Fruit fly (Drosophila melanogaster) whole organism, embryonic: ENCODE data around the gene MED15.

Experiments used
- CG15601 ChIP-seq: fragments of 200-800 bp; sonication (Bioruptor generic); optimal IDR thresholded peaks from 3 replicates; lab custom pipeline; 2019; ENCODE audit warnings: missing biosample characterization, mild to moderate bottlenecking, missing genetic modification characterization, moderate library complexity
- Dip3 ChIP-seq: fragments of 200-800 bp; sonication (Bioruptor generic); optimal IDR thresholded peaks from 3 replicates; lab custom pipeline; 2016; ENCODE audit warnings: missing biosample characterization, missing genetic modification characterization
- Hand ChIP-seq: fragments of 200-800 bp; sonication (Bioruptor generic); optimal IDR thresholded peaks from 2 replicates; lab custom pipeline; 2017; ENCODE audit warnings: mild to moderate bottlenecking, missing biosample characterization, missing genetic modification reagents, missing genetic modification characterization
- Hmx ChIP-seq: fragments of 200-800 bp; sonication (Bioruptor generic); optimal IDR thresholded peaks from 2 replicates; lab custom pipeline; 2016; ENCODE audit warnings: missing biosample characterization, missing genetic modification characterization
- Poxn ChIP-seq: fragments of 200-800 bp; sonication (Bioruptor generic); IDR thresholded peaks from 2 replicates; pipeline ENCODE4 v1.3.6; 2022; ENCODE audit warnings: missing biosample characterization, missing genetic modification characterization
- twi ChIP-seq: fragments of 200-800 bp; optimal IDR thresholded peaks from 2 replicates; lab custom pipeline; 2019; ENCODE audit warnings: missing biosample characterization, mild to moderate bottlenecking, missing genetic modification characterization, moderate library complexity
- usp ChIP-seq: fragments of >200 bp; optimal IDR thresholded peaks from 2 replicates; lab custom pipeline; 2017; ENCODE audit warnings: missing biosample characterization, missing genetic modification characterization
- vvl ChIP-seq: fragments of 200-800 bp; sonication (Bioruptor generic); IDR thresholded peaks from 2 replicates; pipeline ENCODE4 v1.3.6; 2022; ENCODE audit warnings: missing biosample characterization, missing genetic modification characterization

DNA sequence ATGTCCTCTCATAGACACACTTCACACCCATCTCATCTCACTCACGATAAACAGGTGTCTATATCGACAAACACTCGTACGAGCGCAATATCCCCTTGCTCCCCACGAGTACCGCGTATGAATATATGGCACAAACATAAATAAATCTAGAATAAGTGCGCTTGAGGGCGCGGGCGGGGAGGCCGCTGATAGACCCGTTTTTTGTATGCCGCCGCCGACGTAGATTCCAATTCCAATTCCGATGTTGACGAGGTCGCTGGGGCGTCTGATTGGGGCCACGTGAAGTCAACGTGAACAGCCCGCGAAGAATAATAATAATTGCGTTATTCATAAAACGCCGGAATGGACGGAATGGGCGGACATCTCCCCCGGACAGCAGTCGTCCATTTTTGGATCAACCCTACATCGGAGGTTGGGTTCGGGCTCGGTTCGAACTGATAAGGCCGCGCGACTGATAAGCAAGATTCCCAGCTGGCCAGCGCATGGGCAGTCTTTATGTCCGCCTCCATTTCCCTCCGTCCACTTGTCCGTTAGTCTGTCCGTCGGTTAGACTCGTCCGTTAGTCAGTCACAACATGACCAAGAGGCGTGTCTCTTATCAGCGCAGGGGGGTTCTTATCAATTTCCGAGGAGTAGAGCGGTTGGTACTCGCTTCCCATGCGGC is 11.6 kb downstream of the MED15 start:
- peak; percentile 70 for TF ChIP-seq Hand (GFP tag; lab: Kevin White, UChicago)
- no peak for TF ChIP-seq usp (GFP tag; lab: Kevin White, UChicago)
- TF ChIP-seq vvl, result no peak; the same call in 1 of the 2 replicates
- TF ChIP-seq CG15601 (tag; lab: Kevin White, UChicago), result no peak
- peak; percentile 56 for TF ChIP-seq twi (tag; lab: Kevin White, UChicago)
- no peak for TF ChIP-seq Poxn
- no peak for TF ChIP-seq Hmx
- no peak for TF ChIP-seq Dip3 (GFP tag; lab: Kevin White, UChicago)
